Fruit fly (Drosophila melanogaster) whole organism: ENCODE data around the gene COX5A.

Experiments used
- Dll ChIP-seq: fragments of >200 bp; optimal IDR thresholded peaks from 2 replicates; lab custom pipeline; 2017
- pan ChIP-seq: fragments of >200 bp; optimal IDR thresholded peaks from 2 replicates; lab custom pipeline; 2017
- psq ChIP-seq: fragments of >200 bp; optimal IDR thresholded peaks from 2 replicates; lab custom pipeline; 2017
- usp ChIP-seq: fragments of >200 bp; optimal IDR thresholded peaks from 2 replicates; lab custom pipeline; 2017; ENCODE audit warnings: missing biosample characterization, missing genetic modification characterization, mixed read lengths

DNA sequence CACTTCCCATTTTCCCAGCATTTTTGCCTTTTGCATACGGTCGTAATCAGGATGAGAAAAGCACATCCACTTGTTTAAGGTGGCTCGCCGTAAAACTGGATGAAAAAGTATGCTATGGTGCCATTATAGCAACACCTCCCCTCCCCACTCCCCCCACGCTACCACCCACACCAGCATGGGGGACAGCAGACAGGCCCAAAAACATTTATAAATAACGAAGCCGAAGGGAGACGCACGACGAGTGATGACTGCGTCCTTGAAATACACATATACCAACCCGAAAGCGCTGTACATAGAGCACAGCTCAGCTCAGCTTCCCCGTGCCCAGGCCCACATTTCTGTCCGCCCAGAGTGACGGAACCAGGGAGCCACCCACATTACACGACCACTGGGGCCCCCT is 48.4 kb upstream of the COX5A start:
- TF ChIP-seq usp (GFP tag; lab: Kevin White, UChicago): no peak
- no peak for TF ChIP-seq psq (lab: Kevin White, UChicago)
- no peak for TF ChIP-seq pan (lab: Kevin White, UChicago)
- TF ChIP-seq Dll (lab: Kevin White, UChicago): no peak
